Worm (Caenorhabditis elegans): Measurements from ENCODE around the gene F35A5.1.

ce11 chrX:3861294-3861693, 54.0 kb downstream of the F35A5.1 start:
- TF ChIP-seq Y53G8AR.9 (GFP tag; conservative IDR thresholded peaks at IDR 0.05) (no peak), ceh-91 (GFP tag; IDR thresholded peaks at IDR 0.05) (no peak), F52B5.7 (tag; optimal IDR thresholded peaks at IDR 0.05) (no peak), snpc-4 (GFP tag; optimal IDR thresholded peaks at IDR 0.05) (no peak), snpc-4 (tag; optimal IDR thresholded peaks at IDR 0.05) (no peak), nfya-2 (GFP tag; IDR thresholded peaks at IDR 0.05) (no peak), nfya-1 (tag; optimal IDR thresholded peaks at IDR 0.05; ENCODE audit: borderline replicate concordance, insufficient read depth) (no peak), aptf-3 (GFP tag; IDR thresholded peaks at IDR 0.05) (no peak), rcor-1 (GFP tag; IDR thresholded peaks at IDR 0.05) (no peak), ceh-58 (GFP tag; IDR thresholded peaks at IDR 0.05) (no peak), lin-26 (GFP tag; IDR thresholded peaks at IDR 0.05) (no peak), ceh-100 (GFP tag; IDR thresholded peaks at IDR 0.05) (no peak), mel-28 (tag; optimal IDR thresholded peaks at IDR 0.05; ENCODE audit: borderline replicate concordance) (no peak)
